Worm (Caenorhabditis elegans) whole organism, L3 larva: ENCODE measurements around the gene tbc-3.
"Not testable (repeated sequence)": the region's sequence is repeated elsewhere in the genome, so short reads cannot be mapped to it uniquely, and the experiment has no call there.

ENCODE experiments used
- fkh-10 ChIP-seq: sonication (generic microtip); optimal IDR thresholded peaks from 2 replicates; lab custom pipeline; 2017; ENCODE audit warnings: missing biosample characterization, missing genetic modification reagents, missing genetic modification characterization
- unc-62 ChIP-seq: fragments of 150-350 bp; sonication (generic microtip); optimal IDR thresholded peaks from 4 replicates; lab custom pipeline; 2014; ENCODE audit warnings: missing biosample characterization, missing genetic modification reagents, missing genetic modification characterization

DNA sequence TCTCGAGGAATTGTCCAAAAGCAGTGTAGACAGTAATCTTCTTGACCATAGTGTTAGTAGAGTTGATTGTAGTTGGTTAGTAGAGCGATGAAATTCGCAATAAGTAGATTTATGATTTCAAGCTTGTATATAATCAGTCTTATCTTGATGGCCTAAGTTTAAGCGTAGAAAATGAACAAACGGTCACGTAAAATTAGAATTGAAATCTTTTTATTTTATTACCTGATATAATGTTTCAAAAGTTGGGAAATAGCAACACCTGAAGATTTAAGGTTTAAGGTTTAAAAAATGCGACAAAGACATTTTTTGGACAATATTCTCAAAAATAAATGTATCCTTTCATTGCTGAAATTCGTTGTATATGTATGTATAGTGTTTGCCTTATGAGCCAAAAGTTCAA, 5.2 kb upstream of the tbc-3 start, which contains the start of gene sss-1:
- not testable (repeated sequence) for TF ChIP-seq fkh-10 (GFP tag; lab: Kevin White, UChicago); unc-62
